Comparison of ENCODE assay signal across 2 worm cellular contexts in the genomic region with DNA sequence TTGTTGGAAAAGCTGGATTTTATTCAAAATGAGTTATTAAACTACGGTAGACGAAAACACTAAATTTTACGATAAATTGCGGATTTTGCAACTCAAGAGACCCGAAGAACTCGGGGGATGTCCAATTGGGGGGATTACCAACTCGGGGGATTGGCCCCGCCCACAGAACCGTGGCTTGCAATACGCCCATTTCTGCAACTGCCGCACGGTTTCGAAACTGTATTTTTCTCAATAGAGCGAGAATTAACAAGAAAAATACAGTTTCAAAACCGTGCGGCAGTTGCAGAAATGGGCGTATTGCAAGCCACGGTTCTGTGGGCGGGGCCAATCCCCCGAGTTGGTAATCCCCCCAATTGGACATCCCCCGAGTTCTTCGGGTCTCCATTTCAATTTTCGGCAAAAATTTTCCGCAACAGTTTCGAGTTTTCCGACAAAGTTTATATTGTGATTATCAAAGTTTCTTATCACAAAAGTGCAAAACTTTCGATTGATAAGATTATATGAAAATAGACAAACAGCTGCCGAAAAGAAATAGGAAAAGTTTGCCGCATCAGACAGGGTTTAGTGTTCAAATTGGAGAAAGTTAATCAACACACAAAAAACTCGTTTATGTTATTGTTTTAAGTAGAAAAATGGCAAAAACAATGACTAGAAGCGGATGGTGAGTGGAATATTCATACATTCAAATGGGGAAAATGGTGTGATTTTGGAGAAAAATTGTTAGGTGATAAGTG.
A peak's percentile ranks its signal among the peaks of the same experiment; 100 is the strongest.
TF ChIP-seq lines count a peak whose summit lies in the region.

No protein-coding gene starts in this region.

TF ChIP-seq in whole organism, L1 larva, 84 proteins besides CTCF, POLR2A, EP300 and RAD21 (continued from another document):
- TF ChIP-seq elt-2 (tag; optimal IDR thresholded peaks at IDR 0.05; lab: Kevin White, UChicago) (peak; percentile 68), efl-1 (optimal IDR thresholded peaks at IDR 0.05; lab: Kevin White, UChicago) (peak in 1 of 2 experiments; percentile 20), efl-1 (GFP tag; optimal IDR thresholded peaks at IDR 0.05 in 1 of 2; lab: Kevin White, UChicago) (peak in 1 of 2 experiments; percentile 89), lin-14 (GFP tag; optimal IDR thresholded peaks at IDR 0.05; lab: Kevin White, UChicago) (peak; percentile 15), lsy-2 (tag; optimal IDR thresholded peaks at IDR 0.05; lab: Kevin White, UChicago) (peak; percentile 66 to 96), nhr-20 (tag; optimal IDR thresholded peaks at IDR 0.05; lab: Kevin White, UChicago) (peak; percentile 29), snu-23 (GFP tag; optimal IDR thresholded peaks at IDR 0.05; lab: Kevin White, UChicago) (peak; percentile 38), nhr-71 (tag; optimal IDR thresholded peaks at IDR 0.05; lab: Kevin White, UChicago) (peak; percentile 36), tbx-2 (tag; optimal IDR thresholded peaks at IDR 0.05; lab: Kevin White, UChicago) (peak; percentile 25), lin-35 (GFP tag; optimal IDR thresholded peaks at IDR 0.05; lab: Kevin White, UChicago) (peak in 1 of 2 experiments; percentile 19), swsn-7 (tag; optimal IDR thresholded peaks at IDR 0.05; lab: Kevin White, UChicago) (peak; percentile 45), mab-9 (GFP tag; IDR thresholded peaks at IDR 0.05; lab: Robert Waterston, UW) (0 out of 2 replicates have a peak, but pooled peaks have one; percentile 20), F16B12.6 (tag; optimal IDR thresholded peaks at IDR 0.05; lab: Kevin White, UChicago) (peak; percentile 72), nhr-47 (tag; optimal IDR thresholded peaks at IDR 0.05; lab: Kevin White, UChicago) (peak; percentile 47), nhr-19 (GFP tag; conservative IDR thresholded peaks at IDR 0.05; lab: Robert Waterston, UW) (peak; percentile 53)

TF ChIP-seq in whole organism, L4 larva, 104 proteins besides CTCF, POLR2A, EP300 and RAD21 (continued from another document):
- TF ChIP-seq dmd-6 (GFP tag; IDR thresholded peaks at IDR 0.05; lab: Robert Waterston, UW) (peak; percentile 27; the same call in 1 of the 2 replicates), nhr-28 (tag; optimal IDR thresholded peaks at IDR 0.05; lab: Kevin White, UChicago) (peak; percentile 21), lsy-2 (tag; optimal IDR thresholded peaks at IDR 0.05; lab: Kevin White, UChicago) (peak in 1 of 2 experiments; percentile 78), snpc-1.2 (GFP tag; IDR thresholded peaks at IDR 0.05; lab: Robert Waterston, UW) (peak; percentile 86), egl-43 (GFP tag; IDR thresholded peaks at IDR 0.05; lab: Robert Waterston, UW) (peak; percentile 9; the same call in 1 of the 2 replicates)
